Worm (Caenorhabditis elegans) whole organism, L1 larva: ENCODE data around the gene F31E3.6.

Experiments used
- ceh-88 ChIP-seq: fragments of 200-800 bp; sonication (Bioruptor generic); IDR thresholded peaks from 2 replicates; pipeline ENCODE4 v1.3.6; 2022; ENCODE audit warnings: missing genetic modification characterization, missing compliant biosample characterization
- hlh-17 ChIP-seq: fragments of 200-800 bp; sonication (Bioruptor generic); optimal IDR thresholded peaks from 2 replicates; lab custom pipeline; 2018; ENCODE audit warnings: missing genetic modification characterization, mild to moderate bottlenecking, missing compliant biosample characterization, moderate library complexity, borderline replicate concordance
- snpc-4 ChIP-seq: fragments of 150-350 bp; optimal IDR thresholded peaks from 2 replicates; lab custom pipeline; 2014; ENCODE audit warnings: missing biosample characterization, missing genetic modification characterization
- ztf-11 ChIP-seq, 2 experiments: sonication (generic microtip); optimal IDR thresholded peaks; 2 replicates each; lab custom pipeline; 2016 to 2017; ENCODE audit warnings: missing genetic modification characterization in 2 of 2, missing biosample characterization in 1 of 2, missing compliant biosample characterization in 1 of 2
- ztf-4 ChIP-seq: fragments of 150-350 bp; optimal IDR thresholded peaks from 2 replicates; lab custom pipeline; 2014; ENCODE audit warnings: missing biosample characterization, missing genetic modification characterization

DNA sequence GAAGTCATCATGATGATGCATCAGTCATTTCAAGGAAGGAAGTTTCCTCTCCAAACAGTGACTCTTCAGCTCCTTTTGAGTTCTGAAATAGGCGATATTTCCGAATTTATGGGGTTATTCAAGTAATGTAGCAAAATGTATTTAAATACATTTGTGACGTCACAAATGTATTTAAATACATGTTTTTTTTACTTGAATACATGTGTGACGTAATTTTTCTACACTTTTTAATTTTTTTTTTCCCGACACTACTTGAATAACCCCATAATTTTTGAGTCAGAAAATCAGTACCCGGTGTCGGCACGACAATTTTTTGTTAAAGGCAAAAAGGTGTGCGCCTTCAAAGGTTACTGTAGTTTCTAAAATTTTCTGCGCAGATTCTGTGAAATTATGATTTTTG, 6.9 kb upstream of the F31E3.6 start:
- TF ChIP-seq ztf-11 (tag; optimal IDR thresholded peaks at IDR 0.05; lab: Kevin White, UChicago) (no peak), snpc-4 (tag; lab: Kevin White, UChicago) (no peak), hlh-17 (GFP tag; lab: Kevin White, UChicago) (no peak), ztf-4 (tag; lab: Kevin White, UChicago) (no peak), ceh-88 (GFP tag; lab: Robert Waterston, UW) (no peak)
